Worm (Caenorhabditis elegans) whole organism, mixed stage, embryonic: Measurements from ENCODE around the gene R04B5.7.

ENCODE experiments used
- M03D4.4 ChIP-seq: sonication (generic microtip); optimal IDR thresholded peaks from 2 replicates; lab custom pipeline; 2017; ENCODE audit warnings: mild to moderate bottlenecking, missing genetic modification characterization, missing compliant biosample characterization
- bed-3 ChIP-seq: fragments of 200-800 bp; sonication (Bioruptor generic); optimal IDR thresholded peaks from 3 replicates; lab custom pipeline; 2018; ENCODE audit warnings: mild to moderate bottlenecking, missing genetic modification characterization, moderate library complexity, missing compliant biosample characterization
- blmp-1 ChIP-seq: fragments of 150-350 bp; optimal IDR thresholded peaks from 2 replicates; lab custom pipeline; 2014; ENCODE audit warnings: missing biosample characterization, missing genetic modification characterization
- ceh-39 ChIP-seq: fragments of 150-350 bp; optimal IDR thresholded peaks from 2 replicates; lab custom pipeline; 2014; ENCODE audit warnings: missing biosample characterization, missing genetic modification characterization
- ceh-43 ChIP-seq: fragments of 200-800 bp; sonication (Bioruptor generic); optimal IDR thresholded peaks from 2 replicates; lab custom pipeline; 2018; ENCODE audit warnings: mild to moderate bottlenecking, missing genetic modification characterization, moderate library complexity, missing compliant biosample characterization
- ceh-83 ChIP-seq: fragments of 200-800 bp; sonication (Bioruptor generic); optimal IDR thresholded peaks from 2 replicates; lab custom pipeline; 2018; ENCODE audit warnings: mild to moderate bottlenecking, missing genetic modification characterization, missing compliant biosample characterization
- ces-1 ChIP-seq: fragments of 150-350 bp; optimal IDR thresholded peaks from 2 replicates; lab custom pipeline; 2014; ENCODE audit warnings: missing biosample characterization, missing genetic modification reagents, missing genetic modification characterization
- drap-1 ChIP-seq: fragments of 200-800 bp; sonication (Bioruptor generic); optimal IDR thresholded peaks from 3 replicates; lab custom pipeline; 2018; ENCODE audit warnings: mild to moderate bottlenecking, missing genetic modification characterization, missing compliant biosample characterization
- elt-1 ChIP-seq: sonication (generic microtip); optimal IDR thresholded peaks from 2 replicates; lab custom pipeline; 2017; ENCODE audit warnings: missing genetic modification characterization, mild to moderate bottlenecking, missing compliant biosample characterization, antibody characterized with exemption, moderate library complexity, borderline replicate concordance; ENCODE audit not compliant: insufficient read depth
- elt-3 ChIP-seq: fragments of 150-350 bp; optimal IDR thresholded peaks from 2 replicates; lab custom pipeline; 2014; ENCODE audit warnings: missing biosample characterization, missing genetic modification characterization
- flh-1 ChIP-seq: fragments of 200-800 bp; sonication (Bioruptor generic); optimal IDR thresholded peaks from 2 replicates; lab custom pipeline; 2018; ENCODE audit warnings: mild to moderate bottlenecking, missing genetic modification characterization, moderate library complexity, missing compliant biosample characterization
- ham-2 ChIP-seq: fragments of 200-800 bp; sonication (Bioruptor generic); optimal IDR thresholded peaks from 2 replicates; lab custom pipeline; 2018; ENCODE audit warnings: mild to moderate bottlenecking, missing genetic modification characterization, missing compliant biosample characterization
- hlh-1 ChIP-seq: fragments of 150-350 bp; optimal IDR thresholded peaks from 2 replicates; lab custom pipeline; 2014; ENCODE audit warnings: missing biosample characterization, missing genetic modification reagents, missing genetic modification characterization
- lin-13 ChIP-seq: fragments of 150-350 bp; optimal IDR thresholded peaks from 2 replicates; lab custom pipeline; 2014; ENCODE audit warnings: missing biosample characterization, missing genetic modification characterization
- lin-32 ChIP-seq: fragments of 200-800 bp; sonication (Bioruptor generic); optimal IDR thresholded peaks from 2 replicates; lab custom pipeline; 2018; ENCODE audit warnings: mild to moderate bottlenecking, missing genetic modification characterization, missing compliant biosample characterization
- mab-5 ChIP-seq: fragments of 150-350 bp; optimal IDR thresholded peaks from 2 replicates; lab custom pipeline; 2014; ENCODE audit warnings: missing biosample characterization, missing genetic modification characterization
- mls-2 ChIP-seq: sonication (generic microtip); optimal IDR thresholded peaks from 2 replicates; lab custom pipeline; 2016; ENCODE audit warnings: mild to moderate bottlenecking, missing genetic modification characterization, moderate library complexity, missing compliant biosample characterization
- nhr-237 ChIP-seq: fragments of 150-350 bp; optimal IDR thresholded peaks from 2 replicates; lab custom pipeline; 2014; ENCODE audit warnings: missing biosample characterization, missing genetic modification characterization
- nhr-28 ChIP-seq: fragments of 150-350 bp; optimal IDR thresholded peaks from 2 replicates; lab custom pipeline; 2014; ENCODE audit warnings: missing biosample characterization, missing genetic modification characterization
- nhr-76 ChIP-seq: sonication (generic microtip); optimal IDR thresholded peaks from 2 replicates; lab custom pipeline; 2017; ENCODE audit warnings: missing biosample characterization, missing genetic modification characterization
- pha-4 ChIP-seq: fragments of 150-350 bp; optimal IDR thresholded peaks from 2 replicates; lab custom pipeline; 2018; ENCODE audit warnings: missing biosample characterization, missing genetic modification reagents, missing genetic modification characterization
- sem-2 ChIP-seq: fragments of 200-800 bp; sonication (Bioruptor generic); optimal IDR thresholded peaks from 2 replicates; lab custom pipeline; 2018; ENCODE audit warnings: mild to moderate bottlenecking, missing genetic modification characterization, missing compliant biosample characterization
- snpc-4 ChIP-seq: fragments of 150-350 bp; optimal IDR thresholded peaks from 2 replicates; lab custom pipeline; 2014; ENCODE audit warnings: missing biosample characterization, missing genetic modification characterization
- sptf-1 ChIP-seq: sonication (generic microtip); optimal IDR thresholded peaks from 2 replicates; lab custom pipeline; 2017; ENCODE audit warnings: mild to moderate bottlenecking, missing genetic modification characterization, moderate library complexity, missing compliant biosample characterization
- tbx-8 ChIP-seq: fragments of 200-800 bp; sonication (Bioruptor generic); optimal IDR thresholded peaks from 2 replicates; lab custom pipeline; 2018; ENCODE audit warnings: mild to moderate bottlenecking, missing genetic modification characterization, moderate library complexity, missing compliant biosample characterization
- unc-120 ChIP-seq: sonication (generic microtip); optimal IDR thresholded peaks from 2 replicates; lab custom pipeline; 2017; ENCODE audit warnings: missing genetic modification characterization, missing compliant biosample characterization; ENCODE audit not compliant: poor library complexity, severe bottlenecking
- unc-39 ChIP-seq: fragments of 150-350 bp; optimal IDR thresholded peaks from 2 replicates; lab custom pipeline; 2014; ENCODE audit warnings: missing biosample characterization, missing genetic modification characterization
- unc-62 ChIP-seq: fragments of 150-350 bp; optimal IDR thresholded peaks from 2 replicates; lab custom pipeline; 2014; ENCODE audit warnings: missing biosample characterization, missing genetic modification reagents, missing genetic modification characterization
- zip-8 ChIP-seq: fragments of 150-350 bp; optimal IDR thresholded peaks from 2 replicates; lab custom pipeline; 2014; ENCODE audit warnings: missing biosample characterization, missing genetic modification characterization
- ztf-11 ChIP-seq: fragments of 150-350 bp; optimal IDR thresholded peaks from 2 replicates; lab custom pipeline; 2014; ENCODE audit warnings: missing biosample characterization, missing genetic modification characterization

R04B5.7 gene

ce11 chrV:10075441-10075840 lies 14.9 kb downstream of the R04B5.7 start, which contains the start of gene F57A8.7:
TSS of gene F57A8.7 (plus strand) at chrV:10075741.
- TF ChIP-seq ztf-11 (tag; lab: Kevin White, UChicago): no peak
- no peak for TF ChIP-seq mls-2 (tag; lab: Kevin White, UChicago)
- no peak for TF ChIP-seq mab-5 (tag; lab: Kevin White, UChicago)
- no peak for TF ChIP-seq nhr-28 (tag; lab: Kevin White, UChicago)
- no peak for TF ChIP-seq zip-8 (tag; lab: Kevin White, UChicago)
- TF ChIP-seq elt-1 (tag; lab: Kevin White, UChicago): no peak
- no peak for TF ChIP-seq ceh-83
- TF ChIP-seq, all 35 proteins: peak for 0

DNA sequence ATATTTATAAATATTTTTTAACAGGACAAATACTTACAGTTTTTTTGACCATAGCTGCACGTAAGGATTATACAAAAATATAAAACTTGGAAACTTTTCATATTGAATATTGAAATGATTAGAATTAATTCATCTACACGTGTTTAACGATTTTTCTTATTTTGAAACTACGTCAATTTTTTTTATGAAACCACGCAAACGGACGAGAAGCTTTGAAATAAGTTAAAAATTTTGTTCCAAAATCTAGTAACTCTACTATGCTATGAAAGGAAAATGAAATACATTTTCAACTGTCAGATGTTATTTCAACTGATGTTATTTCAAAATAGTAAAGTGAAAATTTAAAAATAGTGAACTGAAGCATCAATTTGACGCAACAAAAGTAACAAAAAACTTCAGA lies 16.6 kb downstream of the R04B5.7 start, which contains the start of gene F57A8.6:
TSS of gene F57A8.6 (minus strand) at position 101 of the 400 bp plus-strand sequence.
- TF ChIP-seq ceh-83 (no peak), elt-1 (tag; lab: Kevin White, UChicago) (no peak)

DNA sequence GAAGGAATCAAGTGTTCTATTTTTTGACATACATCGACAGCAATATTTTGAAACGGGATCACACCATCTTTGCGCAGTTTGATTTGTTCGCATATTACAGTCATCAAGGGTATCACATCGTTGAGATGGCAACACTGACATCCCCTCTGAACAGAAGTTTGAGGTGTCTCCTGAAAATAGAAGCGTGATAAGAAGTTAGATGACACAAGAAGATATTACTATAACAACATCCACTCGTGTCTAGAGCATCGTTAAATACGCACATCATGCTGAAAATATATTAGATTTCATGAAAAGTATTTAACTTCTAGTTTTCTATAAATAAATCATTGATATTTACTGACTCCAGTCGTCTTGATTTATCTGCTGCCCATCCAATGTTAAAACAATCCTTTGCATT lies 17.6 kb downstream of the R04B5.7 start:
- no peak for TF ChIP-seq hlh-1 (tag; lab: Kevin White, UChicago)
- no peak for TF ChIP-seq snpc-4 (tag; lab: Kevin White, UChicago)
- TF ChIP-seq ztf-11 (tag; lab: Kevin White, UChicago): no peak
- no peak for TF ChIP-seq ham-2 (GFP tag; lab: Kevin White, UChicago)
- TF ChIP-seq, all 35 proteins: peak for 0

ce11 chrV:10070541-10070940 lies 19.8 kb downstream of the R04B5.7 start, which contains the start of gene nhr-192:
TSS of gene nhr-192 (minus strand) at chrV:10070641.
- TF ChIP-seq nhr-237 (tag; lab: Kevin White, UChicago) (no peak), hlh-1 (tag; lab: Kevin White, UChicago) (no peak), blmp-1 (tag; lab: Kevin White, UChicago) (no peak), bed-3 (no peak), ham-2 (GFP tag; lab: Kevin White, UChicago) (no peak), flh-1 (GFP tag; lab: Kevin White, UChicago) (no peak), mls-2 (tag; lab: Kevin White, UChicago) (no peak), elt-3 (no peak), M03D4.4 (no peak), snpc-4 (tag; lab: Kevin White, UChicago) (no peak), nhr-76 (no peak), unc-62 (GFP tag; lab: Kevin White, UChicago) (no peak), sptf-1 (no peak), drap-1 (no peak), ceh-39 (tag; lab: Kevin White, UChicago) (no peak), ztf-11 (tag; lab: Kevin White, UChicago) (no peak), lin-13 (tag; lab: Kevin White, UChicago) (no peak), ces-1 (GFP tag; lab: Kevin White, UChicago) (no peak), ceh-83 (no peak), pha-4 (tag; lab: Kevin White, UChicago) (no peak)
- TF ChIP-seq, all 35 proteins: peak for 0

- TF ChIP-seq unc-62 (GFP tag; lab: Kevin White, UChicago) (no peak), ham-2 (GFP tag; lab: Kevin White, UChicago) (no peak), tbx-8 (GFP tag; lab: Kevin White, UChicago) (no peak), ceh-43 (GFP tag; lab: Kevin White, UChicago) (no peak), flh-1 (GFP tag; lab: Kevin White, UChicago) (no peak)
These were observed 23.6 kb downstream of the R04B5.7 start, which contains the start of gene npr-39 for ce11 chrV:10066769-10067168. TSS of gene npr-39 (plus strand) at chrV:10067069.

DNA sequence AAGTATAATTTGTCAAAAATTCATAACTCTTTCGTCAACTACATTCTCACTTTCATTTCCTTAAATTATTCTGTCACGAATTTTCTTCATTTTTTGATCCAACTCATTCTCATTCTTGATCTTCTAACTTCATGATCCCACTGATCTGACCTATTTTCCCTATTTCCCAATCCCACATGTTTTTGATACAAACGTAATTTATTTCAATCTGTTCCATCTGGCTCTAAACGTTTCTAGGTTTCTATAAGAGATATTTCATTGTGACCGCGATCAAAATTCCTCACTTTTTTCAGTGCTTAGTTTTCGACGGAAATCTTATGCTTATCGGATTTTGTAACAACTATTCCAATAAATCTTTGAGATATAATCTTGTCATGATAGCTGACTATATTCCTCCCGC lies 24.7 kb downstream of the R04B5.7 start:
- TF ChIP-seq unc-39 (tag; lab: Kevin White, UChicago) (no peak), zip-8 (tag; lab: Kevin White, UChicago) (no peak), snpc-4 (tag; lab: Kevin White, UChicago) (no peak), pha-4 (tag; lab: Kevin White, UChicago) (no peak), unc-120 (tag; lab: Kevin White, UChicago) (no peak), lin-13 (tag; lab: Kevin White, UChicago) (no peak), ces-1 (GFP tag; lab: Kevin White, UChicago) (no peak), flh-1 (GFP tag; lab: Kevin White, UChicago) (no peak), hlh-1 (tag; lab: Kevin White, UChicago) (no peak), sptf-1 (no peak), drap-1 (no peak), ceh-39 (tag; lab: Kevin White, UChicago) (no peak), lin-32 (GFP tag; lab: Kevin White, UChicago) (no peak), sem-2 (GFP tag; lab: Kevin White, UChicago) (no peak), mab-5 (tag; lab: Kevin White, UChicago) (no peak), blmp-1 (tag; lab: Kevin White, UChicago) (no peak), elt-1 (tag; lab: Kevin White, UChicago) (no peak), nhr-237 (tag; lab: Kevin White, UChicago) (no peak), nhr-28 (tag; lab: Kevin White, UChicago) (no peak)
